Worm (Caenorhabditis elegans) whole organism, L4 larva: ENCODE data around the gene gbf-1.

Experiments
- F10B5.3 ChIP-seq: sonication (generic microtip); optimal IDR thresholded peaks from 2 replicates; lab custom pipeline; 2016; ENCODE audit warnings: mild to moderate bottlenecking, missing genetic modification characterization, missing compliant biosample characterization
- nhr-6 ChIP-seq: fragments of 150-350 bp; optimal IDR thresholded peaks from 2 replicates; lab custom pipeline; 2014; ENCODE audit warnings: missing biosample characterization, missing genetic modification characterization
- pqm-1 ChIP-seq: sonication (generic microtip); optimal IDR thresholded peaks from 2 replicates; lab custom pipeline; 2017; ENCODE audit warnings: missing biosample characterization, missing genetic modification characterization
- zag-1 ChIP-seq: fragments of 150-350 bp; optimal IDR thresholded peaks from 2 replicates; lab custom pipeline; 2014; ENCODE audit warnings: missing biosample characterization, missing genetic modification characterization

- TF ChIP-seq F10B5.3 (tag; lab: Kevin White, UChicago) (no peak), nhr-6 (tag; lab: Kevin White, UChicago) (no peak), pqm-1 (no peak), zag-1 (tag; lab: Kevin White, UChicago) (no peak)
Measured at ce11 chrIII:11817865-11818264, 44.4 kb upstream of the gbf-1 start.
